Worm (Caenorhabditis elegans) whole organism, L2 larva: ENCODE measurements around the gene ZK1240.9.

ENCODE experiments used
- ceh-82 ChIP-seq: fragments of 150-350 bp; optimal IDR thresholded peaks from 2 replicates; lab custom pipeline; 2014; ENCODE audit warnings: missing biosample characterization, missing genetic modification characterization
- crh-2 ChIP-seq: sonication (generic microtip); optimal IDR thresholded peaks from 2 replicates; lab custom pipeline; 2017; ENCODE audit warnings: missing biosample characterization, missing genetic modification characterization
- dmd-4 ChIP-seq: sonication (generic microtip); optimal IDR thresholded peaks from 2 replicates; lab custom pipeline; 2017; ENCODE audit warnings: missing biosample characterization, missing genetic modification characterization
- egl-27 ChIP-seq: sonication (generic microtip); optimal IDR thresholded peaks from 3 replicates; lab custom pipeline; 2017; ENCODE audit warnings: missing biosample characterization, missing genetic modification reagents, missing genetic modification characterization
- elt-1 ChIP-seq: fragments of 150-350 bp; optimal IDR thresholded peaks from 2 replicates; lab custom pipeline; 2014; ENCODE audit warnings: missing biosample characterization, missing genetic modification characterization
- lin-13 ChIP-seq: fragments of 150-350 bp; optimal IDR thresholded peaks from 2 replicates; lab custom pipeline; 2014; ENCODE audit warnings: missing biosample characterization, missing genetic modification reagents, missing genetic modification characterization
- lsy-2 ChIP-seq, 2 experiments: fragments of 150-350 bp in 1 of 2; sonication (generic microtip) in 1 of 2; optimal IDR thresholded peaks; 2 replicates each; lab custom pipeline; 2014 to 2017; ENCODE audit warnings: missing biosample characterization in 2 of 2, missing genetic modification characterization in 2 of 2
- nhr-11 ChIP-seq: fragments of 150-350 bp; optimal IDR thresholded peaks from 2 replicates; lab custom pipeline; 2014; ENCODE audit warnings: missing biosample characterization, missing genetic modification characterization
- nhr-23 ChIP-seq: fragments of 150-350 bp; optimal IDR thresholded peaks from 2 replicates; lab custom pipeline; 2014; ENCODE audit warnings: missing biosample characterization, missing genetic modification reagents, missing genetic modification characterization
- nhr-237 ChIP-seq: fragments of 150-350 bp; optimal IDR thresholded peaks from 2 replicates; lab custom pipeline; 2014; ENCODE audit warnings: missing biosample characterization, missing genetic modification characterization
- snpc-4 ChIP-seq: fragments of 150-350 bp; optimal IDR thresholded peaks from 2 replicates; lab custom pipeline; 2014; ENCODE audit warnings: missing biosample characterization, missing genetic modification characterization
- unc-39 ChIP-seq: fragments of 150-350 bp; optimal IDR thresholded peaks from 2 replicates; lab custom pipeline; 2014; ENCODE audit warnings: missing biosample characterization, missing genetic modification characterization
- unc-62 ChIP-seq: fragments of 150-350 bp; optimal IDR thresholded peaks from 2 replicates; lab custom pipeline; 2014; ENCODE audit warnings: missing biosample characterization, missing genetic modification reagents, missing genetic modification characterization
- ztf-11 ChIP-seq: sonication (generic microtip); optimal IDR thresholded peaks from 2 replicates; lab custom pipeline; 2017; ENCODE audit warnings: missing biosample characterization, missing genetic modification characterization

ce11 chrII:2295817-2296315 lies 22.1 kb upstream of the ZK1240.9 start, which contains the start of gene fbxc-25:
- TF ChIP-seq unc-39 (no peak), lsy-2 (tag; optimal IDR thresholded peaks at IDR 0.05; lab: Kevin White, UChicago) (no peak), nhr-11 (tag; lab: Kevin White, UChicago) (no peak), egl-27 (no peak), lin-13 (GFP tag; lab: Kevin White, UChicago) (no peak), unc-62 (GFP tag; lab: Kevin White, UChicago) (no peak), ztf-11 (tag; lab: Kevin White, UChicago) (no peak), ceh-82 (tag; lab: Kevin White, UChicago) (no peak), elt-1 (tag; lab: Kevin White, UChicago) (no peak), crh-2 (tag; lab: Kevin White, UChicago) (no peak), nhr-237 (tag; lab: Kevin White, UChicago) (no peak), nhr-23 (tag; lab: Kevin White, UChicago) (no peak), dmd-4 (no peak), snpc-4 (tag; lab: Kevin White, UChicago) (no peak)
